Fruit fly (Drosophila melanogaster) Kc167 (cell line): ENCODE measurements around the gene Cog2.

Experiments used
- h ChIP-seq: fragments of >200 bp; optimal IDR thresholded peaks from 3 replicates; lab custom pipeline; 2018; ENCODE audit warnings: missing external identifiers
- insv ChIP-seq: fragments of >200 bp; optimal IDR thresholded peaks from 3 replicates; lab custom pipeline; 2018; ENCODE audit warnings: missing external identifiers
- psq ChIP-seq: fragments of >200 bp; optimal IDR thresholded peaks from 2 replicates; lab custom pipeline; 2017; ENCODE audit warnings: missing external identifiers
- ttk ChIP-seq: sonication (Bioruptor generic); optimal IDR thresholded peaks from 2 replicates; lab custom pipeline; 2017; ENCODE audit warnings: missing external identifiers

DNA sequence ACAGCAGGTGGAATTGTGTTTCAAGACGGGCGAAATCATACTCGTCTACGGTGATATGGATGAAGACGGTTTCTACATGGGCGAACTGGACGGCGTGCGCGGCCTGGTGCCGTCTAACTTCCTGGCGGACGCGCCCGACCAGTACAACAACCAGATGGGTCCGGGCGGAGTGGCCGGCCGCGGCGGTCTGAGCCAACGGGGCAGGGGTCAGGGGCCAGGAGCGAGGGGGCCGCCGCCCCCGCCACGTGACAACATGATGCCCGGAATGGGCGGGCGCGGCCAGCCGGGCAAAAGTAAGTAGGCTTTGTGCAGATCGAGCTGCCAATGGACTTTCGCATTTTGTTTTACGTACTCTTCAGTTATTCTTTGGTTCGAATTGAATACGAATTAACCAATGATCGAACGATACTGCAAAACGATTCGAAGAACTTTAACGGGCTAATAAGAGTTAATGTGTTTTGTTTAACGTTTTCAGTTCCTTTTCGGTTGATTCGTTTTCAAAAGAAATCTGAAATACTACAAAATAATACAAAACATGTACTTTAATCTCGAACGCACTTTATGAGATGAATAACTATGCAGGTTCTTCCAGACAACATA, 31.8 kb upstream of the Cog2 start:
- TF ChIP-seq ttk (lab: Kevin White, UChicago) = no peak
- no peak for TF ChIP-seq psq (lab: Kevin White, UChicago)
- TF ChIP-seq h (lab: Kevin White, UChicago) = no peak
- no peak for TF ChIP-seq insv (lab: Kevin White, UChicago)
